Fruit fly (Drosophila melanogaster): ENCODE measurements around the gene Exo84.

Gene Exo84

dm6 chr3R:26098502-26099210 is 46.6 kb upstream of the Exo84 start, which contains the start of gene dysf (continued):
- TF ChIP-seq Deaf1 (tag; optimal IDR thresholded peaks at IDR 0.05) (peak; percentile 59), dati (GFP tag; IDR thresholded peaks at IDR 0.05) (no peak), CG2199 (GFP tag; IDR thresholded peaks at IDR 0.05) (no peak), tin (GFP tag; optimal IDR thresholded peaks at IDR 0.05) (peak; percentile 54), Atf-2 (GFP tag; optimal IDR thresholded peaks at IDR 0.05) (no peak), so (GFP tag; IDR thresholded peaks at IDR 0.05) (no peak), unpg (GFP tag; optimal IDR thresholded peaks at IDR 0.05) (peak; percentile 30), grn (GFP tag; optimal IDR thresholded peaks at IDR 0.05) (no peak), croc (GFP tag; conservative IDR thresholded peaks at IDR 0.05) (no peak; the same call in 2 of the 3 replicates), CG3995 (GFP tag; optimal IDR thresholded peaks at IDR 0.05) (no peak), CG16813 (GFP tag; IDR thresholded peaks at IDR 0.05; ENCODE audit: partially characterized antibody) (no peak), Antp (GFP tag; optimal IDR thresholded peaks at IDR 0.05) (no peak), NfI (GFP tag; optimal IDR thresholded peaks at IDR 0.05) (peak; percentile 48), CG14710 (tag; optimal IDR thresholded peaks at IDR 0.05) (peak; percentile 84), tap (tag; optimal IDR thresholded peaks at IDR 0.05) (peak; percentile 35), CG10959 (GFP tag; IDR thresholded peaks at IDR 0.05) (no peak; the same call in 1 of the 2 replicates), sug (tag; optimal IDR thresholded peaks at IDR 0.05) (peak; percentile 53), otp (GFP tag; IDR thresholded peaks at IDR 0.05) (no peak), Neu2 (GFP tag; optimal IDR thresholded peaks at IDR 0.05; ENCODE audit: borderline replicate concordance) (no peak), CG31388 (GFP tag; optimal IDR thresholded peaks at IDR 0.05) (no peak), Sox100B (GFP tag; optimal IDR thresholded peaks at IDR 0.05) (peak; percentile 85), CG12104 (GFP tag; optimal IDR thresholded peaks at IDR 0.05) (peak; percentile 14), yki (optimal IDR thresholded peaks at IDR 0.05) (no peak), CG8765 (GFP tag; IDR thresholded peaks at IDR 0.05) (no peak), Vsx1 (GFP tag; optimal IDR thresholded peaks at IDR 0.05) (no peak), CG8290 (GFP tag; optimal IDR thresholded peaks at IDR 0.05) (no peak), CG8290 (tag; optimal IDR thresholded peaks at IDR 0.05) (no peak), CG9797 (GFP tag; optimal IDR thresholded peaks at IDR 0.05) (no peak), CG4617 (GFP tag; optimal IDR thresholded peaks at IDR 0.05; ENCODE audit: borderline replicate concordance) (no peak), az2 (GFP tag; optimal IDR thresholded peaks at IDR 0.05) (peak; percentile 38), Ravus (GFP tag; IDR thresholded peaks at IDR 0.05) (no peak), HLH4C (GFP tag; IDR thresholded peaks at IDR 0.05; ENCODE audit: partially characterized antibody) (no peak), ems (GFP tag; optimal IDR thresholded peaks at IDR 0.05) (no peak), CG30431 (GFP tag; optimal IDR thresholded peaks at IDR 0.05) (peak; percentile 37), sr (GFP tag; IDR thresholded peaks at IDR 0.05) (no peak), lola (GFP tag; optimal IDR thresholded peaks at IDR 0.05) (peak in 1 of 3 experiments; percentile 89), MTF-1 (GFP tag; optimal IDR thresholded peaks at IDR 0.05; ENCODE audit: borderline replicate concordance) (no peak), CG15696 (tag; optimal IDR thresholded peaks at IDR 0.05) (peak; percentile 86), CG10209 (GFP tag; optimal IDR thresholded peaks at IDR 0.05) (peak; percentile 72), CG18619 (GFP tag; optimal IDR thresholded peaks at IDR 0.05) (peak; percentile 68), CG17385 (GFP tag; optimal IDR thresholded peaks at IDR 0.05) (peak; percentile 64), corto (GFP tag; optimal IDR thresholded peaks at IDR 0.05) (no peak), Hsf (GFP tag; optimal IDR thresholded peaks at IDR 0.05) (no peak), gem (tag; optimal IDR thresholded peaks at IDR 0.05) (peak; percentile 86), CG13296 (GFP tag; optimal IDR thresholded peaks at IDR 0.05) (peak; percentile 56), CG17912 (GFP tag; optimal IDR thresholded peaks at IDR 0.05) (no peak), ind (GFP tag; optimal IDR thresholded peaks at IDR 0.05) (peak; percentile 20), CG6765 (GFP tag; optimal IDR thresholded peaks at IDR 0.05) (peak; percentile 23), al (GFP tag; IDR thresholded peaks at IDR 0.05) (peak; percentile 58), bigmax (GFP tag; optimal IDR thresholded peaks at IDR 0.05) (no peak)

All from whole organism, embryonic.